Fruit fly (Drosophila melanogaster) whole organism, wandering third instar larva: ENCODE results near the gene lute.

ENCODE experiments used
- Abd-B ChIP-seq: fragments of >200 bp; optimal IDR thresholded peaks from 2 replicates; lab custom pipeline; 2017; ENCODE audit warnings: missing biosample characterization, missing genetic modification characterization
- Jra ChIP-seq: sonication (Bioruptor generic); optimal IDR thresholded peaks from 2 replicates; lab custom pipeline; 2016; ENCODE audit warnings: missing biosample characterization, missing genetic modification characterization
- Rel ChIP-seq, 2 experiments: fragments of 200-800 bp; sonication (Bioruptor generic) in 1 of 2; optimal IDR thresholded peaks; 2 replicates in 1 of 2; 3 replicates in 1 of 2; lab custom pipeline; 2016 to 2019; ENCODE audit warnings: mild to moderate bottlenecking in 2 of 2, missing biosample characterization in 2 of 2, missing genetic modification characterization in 2 of 2, moderate library complexity in 1 of 2
- fru ChIP-seq: fragments of 200-800 bp; sonication (Bioruptor generic); optimal IDR thresholded peaks from 3 replicates; lab custom pipeline; 2016; ENCODE audit warnings: missing biosample characterization, mild to moderate bottlenecking, missing genetic modification characterization
- rgr ChIP-seq: fragments of 200-800 bp; sonication (Bioruptor generic); optimal IDR thresholded peaks from 3 replicates; lab custom pipeline; 2016; ENCODE audit warnings: missing biosample characterization, mild to moderate bottlenecking, missing genetic modification characterization

DNA sequence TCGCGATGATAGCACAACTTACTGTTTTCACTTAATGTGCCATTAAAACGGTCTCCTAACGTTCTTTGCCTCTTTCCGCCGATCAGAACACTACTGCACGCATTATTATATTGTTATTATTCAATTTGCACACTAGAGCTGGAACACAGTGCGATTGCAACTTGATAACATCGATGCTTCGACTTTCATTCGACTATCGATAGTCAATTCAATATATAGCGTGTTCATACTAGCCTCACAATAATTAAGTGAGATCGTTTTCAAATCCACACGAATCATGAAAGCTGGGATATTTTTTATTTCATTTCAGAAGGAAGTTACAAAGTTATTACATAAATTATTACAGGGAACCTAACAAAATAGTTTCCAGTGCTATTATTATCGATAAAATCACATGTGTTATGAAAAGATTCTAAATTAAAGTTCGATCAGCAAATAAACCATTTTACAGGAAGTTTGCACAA lies 21.6 kb downstream of the lute start:
- TF ChIP-seq rgr (GFP tag; lab: Kevin White, UChicago) (peak; percentile 35), fru (GFP tag; lab: Kevin White, UChicago) (peak; percentile 45), Abd-B (GFP tag; lab: Kevin White, UChicago) (no peak), Jra (GFP tag; lab: Kevin White, UChicago) (no peak), Rel (GFP tag; optimal IDR thresholded peaks at IDR 0.05; lab: Kevin White, UChicago) (no peak), Rel (tag; optimal IDR thresholded peaks at IDR 0.05; lab: Kevin White, UChicago) (peak; percentile 29)
